Fruit fly (Drosophila melanogaster): ENCODE data around the gene rdgC.

DNA sequence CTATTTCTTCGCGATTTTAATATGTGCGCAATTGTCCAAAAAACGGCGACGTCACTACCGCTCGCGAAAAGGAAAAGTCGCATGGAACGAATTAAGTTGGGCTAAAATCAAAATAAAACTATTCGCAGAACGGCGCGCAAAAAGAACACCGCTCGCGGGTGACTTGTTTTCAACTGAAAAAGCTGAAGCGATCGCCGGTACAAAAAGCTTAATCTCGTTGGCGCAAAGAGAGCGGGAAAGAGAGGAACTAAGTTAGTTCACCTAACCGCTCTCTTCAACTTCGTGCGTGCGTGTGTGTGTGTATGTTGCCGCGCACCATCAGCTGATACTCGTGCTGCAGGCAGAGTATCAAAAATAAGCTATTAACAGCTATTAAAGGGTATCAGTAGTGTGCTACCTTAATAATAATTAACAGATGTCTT, 49.7 kb upstream of the rdgC start, which contains the start of gene CG42674:
- TF ChIP-seq CG14014 (GFP tag; IDR thresholded peaks at IDR 0.05) (no peak; the same call in 1 of the 2 replicates), CG33213 (GFP tag; optimal IDR thresholded peaks at IDR 0.05) (no peak), br (optimal IDR thresholded peaks at IDR 0.05) (no peak), Bdp1 (GFP tag; optimal IDR thresholded peaks at IDR 0.05) (no peak), CG32772 (GFP tag; IDR thresholded peaks at IDR 0.05) (no peak), h (optimal IDR thresholded peaks at IDR 0.05) (no peak), CG6689 (GFP tag; IDR thresholded peaks at IDR 0.05) (no peak), CG12299 (tag; optimal IDR thresholded peaks at IDR 0.05) (no peak), CG12942 (GFP tag; optimal IDR thresholded peaks at IDR 0.05) (no peak), Vsx1 (GFP tag; optimal IDR thresholded peaks at IDR 0.05) (no peak), Hsf (GFP tag; optimal IDR thresholded peaks at IDR 0.05) (no peak), wek (GFP tag; optimal IDR thresholded peaks at IDR 0.05) (no peak)

All from whole organism, embryonic.